Fruit fly (Drosophila melanogaster) whole organism, adult: ENCODE measurements around the gene PolA1.

Experiments
- CG33017 ChIP-seq: fragments of 200-800 bp; sonication (Bioruptor generic); optimal IDR thresholded peaks from 2 replicates; lab custom pipeline; 2018; ENCODE audit warnings: missing biosample characterization, mild to moderate bottlenecking, missing genetic modification characterization, moderate library complexity
- Crg-1 ChIP-seq: fragments of 200-800 bp; sonication (Bioruptor generic); optimal IDR thresholded peaks from 2 replicates; lab custom pipeline; 2016; ENCODE audit warnings: missing biosample characterization, missing genetic modification characterization
- Mnt ChIP-seq: fragments of 200-800 bp; sonication (Bioruptor generic); optimal IDR thresholded peaks from 2 replicates; lab custom pipeline; 2016; ENCODE audit warnings: missing biosample characterization, mild to moderate bottlenecking, missing genetic modification characterization
- tj ChIP-seq: fragments of 200-800 bp; sonication (Bioruptor generic); optimal IDR thresholded peaks from 3 replicates; lab custom pipeline; 2017; ENCODE audit warnings: missing biosample characterization, mild to moderate bottlenecking, missing genetic modification characterization, moderate library complexity

DNA sequence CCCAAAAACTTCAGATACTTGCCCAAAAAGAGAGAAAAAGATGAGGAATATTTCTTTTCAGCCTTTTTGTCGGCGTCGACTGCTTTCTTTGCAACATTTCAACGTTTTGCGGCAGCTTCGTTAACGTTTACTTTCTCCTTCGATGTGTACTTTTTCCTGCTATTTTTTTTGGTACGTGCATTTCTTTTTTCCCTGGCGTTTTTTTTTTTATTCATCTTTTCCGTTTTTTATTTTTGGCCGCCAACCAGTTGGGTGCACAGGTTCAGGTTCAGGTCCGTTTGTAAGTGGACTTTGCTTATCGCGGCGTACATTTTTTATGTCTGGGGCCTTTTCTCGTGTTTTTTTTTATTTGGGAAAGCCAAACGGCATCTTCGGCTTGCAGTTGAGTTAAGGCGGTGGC is 32.9 kb upstream of the PolA1 start:
- no peak for TF ChIP-seq CG33017 (tag; lab: Kevin White, UChicago)
- no peak for TF ChIP-seq Crg-1
- no peak for TF ChIP-seq tj
- no peak for TF ChIP-seq Mnt (GFP tag; lab: Kevin White, UChicago)
